Fruit fly (Drosophila melanogaster): ENCODE measurements around the gene RpL17.

The RpL17 gene

dm6 chrX:6792891-6793290 is 48.9 kb upstream of the RpL17 start (continued):
- TF ChIP-seq CG17361 (GFP tag; IDR thresholded peaks at IDR 0.05) (no peak), wek (GFP tag; optimal IDR thresholded peaks at IDR 0.05) (no peak), sug (tag; optimal IDR thresholded peaks at IDR 0.05) (no peak), Med (GFP tag) (peak; percentile 62), Xrp1 (GFP tag; IDR thresholded peaks at IDR 0.05) (no peak), tna (GFP tag; IDR thresholded peaks at IDR 0.05; ENCODE audit: partially characterized antibody) (no peak), row (GFP tag; IDR thresholded peaks at IDR 0.05) (peak; percentile 4; the same call in 1 of the 3 replicates), CG9437 (GFP tag; optimal IDR thresholded peaks at IDR 0.05) (no peak), ase (GFP tag; IDR thresholded peaks at IDR 0.05) (0 out of 3 replicates have a peak, but pooled peaks have one; percentile 16), en (GFP tag; optimal IDR thresholded peaks at IDR 0.05) (no peak), vvl (GFP tag; IDR thresholded peaks at IDR 0.05) (peak; percentile 27; the same call in 1 of the 2 replicates), grau (tag; optimal IDR thresholded peaks at IDR 0.05) (peak; percentile 76), CG32532 (GFP tag; IDR thresholded peaks at IDR 0.05) (peak; percentile 48; the same call in 1 of the 2 replicates), Hr78 (GFP tag; optimal IDR thresholded peaks at IDR 0.05) (no peak)

dm6 chrX:6791531-6791930 is 47.5 kb upstream of the RpL17 start:
- TF ChIP-seq Myb (GFP tag; optimal IDR thresholded peaks at IDR 0.05) (no peak), Jarid2 (GFP tag; optimal IDR thresholded peaks at IDR 0.05) (no peak), Nf-YA (GFP tag; IDR thresholded peaks at IDR 0.05) (0 out of 2 replicates have a peak, but pooled peaks have one; percentile 17), Xrp1 (GFP tag; IDR thresholded peaks at IDR 0.05) (0 out of 2 replicates have a peak, but pooled peaks have one; percentile 18), stc (GFP tag; IDR thresholded peaks at IDR 0.05) (0 out of 2 replicates have a peak, but pooled peaks have one; percentile 6), lmd (GFP tag; IDR thresholded peaks at IDR 0.05) (peak; percentile 38; the same call in 1 of the 2 replicates), slbo (GFP tag; IDR thresholded peaks at IDR 0.05) (peak; percentile 54), sim (GFP tag; IDR thresholded peaks at IDR 0.05) (peak; percentile 9; the same call in 1 of the 2 replicates), nmo (GFP tag; optimal IDR thresholded peaks at IDR 0.05) (peak; percentile 10), CG10366 (GFP tag; IDR thresholded peaks at IDR 0.05) (peak; percentile 53; the same call in 1 of the 2 replicates), Drgx (GFP tag; IDR thresholded peaks at IDR 0.05) (peak; percentile 87), CG32767 (GFP tag; IDR thresholded peaks at IDR 0.05) (peak; percentile 57; the same call in 1 of the 2 replicates), vvl (GFP tag; IDR thresholded peaks at IDR 0.05) (peak; percentile 58), CG12659 (GFP tag; optimal IDR thresholded peaks at IDR 0.05) (peak; percentile 16), row (GFP tag; IDR thresholded peaks at IDR 0.05) (peak; percentile 34; the same call in 1 of the 3 replicates), chn (GFP tag; optimal IDR thresholded peaks at IDR 0.05) (no peak), Side (GFP tag; optimal IDR thresholded peaks at IDR 0.05) (no peak), grau (tag; optimal IDR thresholded peaks at IDR 0.05) (peak; percentile 23), Gsc (GFP tag; IDR thresholded peaks at IDR 0.05) (no peak), tgo (GFP tag; IDR thresholded peaks at IDR 0.05) (0 out of 3 replicates have a peak, but pooled peaks have one; percentile 32), Meics (GFP tag; optimal IDR thresholded peaks at IDR 0.05) (no peak), hkb (optimal IDR thresholded peaks at IDR 0.05) (no peak), hkb (GFP tag; IDR thresholded peaks at IDR 0.05) (peak; percentile 25; the same call in 1 of the 2 replicates), CG32532 (GFP tag; IDR thresholded peaks at IDR 0.05) (peak; percentile 54; the same call in 1 of the 2 replicates), E2f2 (GFP tag; IDR thresholded peaks at IDR 0.05) (peak; percentile 20; the same call in 1 of the 2 replicates), gem (tag; optimal IDR thresholded peaks at IDR 0.05) (no peak), dysf (GFP tag; IDR thresholded peaks at IDR 0.05) (peak; percentile 56), CG10209 (GFP tag; optimal IDR thresholded peaks at IDR 0.05) (peak; percentile 32), Trl (optimal IDR thresholded peaks at IDR 0.05) (peak; percentile 9 to 59), Trl (GFP tag; optimal IDR thresholded peaks at IDR 0.05) (no peak), ci (GFP tag; IDR thresholded peaks at IDR 0.05) (peak; percentile 71; the same call in 2 of the 3 replicates), CG17359 (tag; optimal IDR thresholded peaks at IDR 0.05) (peak; percentile 41), Ptx1 (GFP tag; IDR thresholded peaks at IDR 0.05) (peak; percentile 30; the same call in 1 of the 2 replicates), az2 (GFP tag; optimal IDR thresholded peaks at IDR 0.05) (peak; percentile 9), NC2α (GFP tag; optimal IDR thresholded peaks at IDR 0.05) (no peak), wor (GFP tag; IDR thresholded peaks at IDR 0.05) (peak; percentile 27; the same call in 1 of the 2 replicates), H2.0 (GFP tag; IDR thresholded peaks at IDR 0.05) (0 out of 2 replicates have a peak, but pooled peaks have one; percentile 28), CG14050 (GFP tag; IDR thresholded peaks at IDR 0.05) (no peak), cwo (GFP tag; optimal IDR thresholded peaks at IDR 0.05) (peak; percentile 4), CG9817 (tag; optimal IDR thresholded peaks at IDR 0.05) (peak; percentile 4)

Measured in whole organism, embryonic.